Worm (Caenorhabditis elegans): ENCODE results near the gene srx-38.

The srx-38 gene

ce11 chrV:5113654-5114053, 41.8 kb downstream of the srx-38 start, which contains the start of gene C04F5.8:
Gene C04F5.8, minus strand, starts transcription at chrV:5113754.
- TF ChIP-seq ceh-19 (GFP tag; optimal IDR thresholded peaks at IDR 0.05): no peak
- no peak for TF ChIP-seq fkh-10 (GFP tag; optimal IDR thresholded peaks at IDR 0.05)
- TF ChIP-seq hlh-8 (tag; optimal IDR thresholded peaks at IDR 0.05): no peak
- no peak for TF ChIP-seq nhr-232 (tag; optimal IDR thresholded peaks at IDR 0.05)
- no peak for TF ChIP-seq gmeb-2 (tag; optimal IDR thresholded peaks at IDR 0.05)
- TF ChIP-seq mec-3 (tag; optimal IDR thresholded peaks at IDR 0.05; ENCODE audit: borderline replicate concordance): no peak
- TF ChIP-seq hlh-30 (tag; optimal IDR thresholded peaks at IDR 0.05; ENCODE audit: insufficient read depth): no peak

ce11 chrV:5110684-5111083, 44.7 kb downstream of the srx-38 start, which contains the start of gene ugt-63:
Gene ugt-63, minus strand, starts transcription at chrV:5110772.
- TF ChIP-seq ref-2 (tag; optimal IDR thresholded peaks at IDR 0.05): no peak
- no peak for TF ChIP-seq ttx-3 (tag; optimal IDR thresholded peaks at IDR 0.05)
- no peak for TF ChIP-seq hlh-15 (tag; optimal IDR thresholded peaks at IDR 0.05)

ce11 chrV:5107816-5108215, 47.6 kb downstream of the srx-38 start, which contains the start of gene srab-3:
Gene srab-3, minus strand, starts transcription at chrV:5107916.
- TF ChIP-seq ceh-22 (tag; optimal IDR thresholded peaks at IDR 0.05) (no peak), mec-3 (tag; optimal IDR thresholded peaks at IDR 0.05; ENCODE audit: borderline replicate concordance) (no peak)

- no peak for TF ChIP-seq hlh-15 (tag; optimal IDR thresholded peaks at IDR 0.05)
Measured at ce11 chrV:5104934-5105333, 50.5 kb downstream of the srx-38 start, which contains the start of gene srab-2. Gene srab-2, minus strand, starts transcription at chrV:5105034.
